Fruit fly (Drosophila melanogaster): ENCODE results near the gene MnM.

The MnM gene

dm6 chr3L:3143383-3143962 lies 34.9 kb downstream of the MnM start, which contains the start of the genes CG11537 and Alg2 (continued):
- TF ChIP-seq CG2199 (GFP tag; IDR thresholded peaks at IDR 0.05) (no peak), CG10147 (GFP tag; optimal IDR thresholded peaks at IDR 0.05) (no peak), CG10462 (GFP tag; optimal IDR thresholded peaks at IDR 0.05) (no peak), oc (tag; optimal IDR thresholded peaks at IDR 0.05) (no peak), inv (GFP tag; IDR thresholded peaks at IDR 0.05; ENCODE audit: partially characterized antibody) (no peak), gsb-n (tag; optimal IDR thresholded peaks at IDR 0.05) (no peak), Hr51 (GFP tag; optimal IDR thresholded peaks at IDR 0.05) (peak in 1 of 2 experiments; percentile 14), CG16863 (GFP tag; optimal IDR thresholded peaks at IDR 0.05) (no peak), odd (GFP tag; optimal IDR thresholded peaks at IDR 0.05) (no peak), cwo (GFP tag; optimal IDR thresholded peaks at IDR 0.05) (no peak), bsh (GFP tag; optimal IDR thresholded peaks at IDR 0.05) (peak in 1 of 2 experiments; percentile 7), CG11093 (GFP tag; IDR thresholded peaks at IDR 0.05) (no peak), Ets97D (GFP tag; optimal IDR thresholded peaks at IDR 0.05) (peak; percentile 3), D19A (tag; optimal IDR thresholded peaks at IDR 0.05) (peak; percentile 21), az2 (GFP tag; optimal IDR thresholded peaks at IDR 0.05) (peak; percentile 13), btn (GFP tag; optimal IDR thresholded peaks at IDR 0.05) (no peak), CG7839 (tag; optimal IDR thresholded peaks at IDR 0.05) (peak; percentile 21), Fer3 (tag; optimal IDR thresholded peaks at IDR 0.05) (peak; percentile 34), CG34422 (GFP tag; IDR thresholded peaks at IDR 0.05) (0 out of 3 replicates have a peak, but pooled peaks have one; percentile 39), gt (GFP tag; IDR thresholded peaks at IDR 0.05) (no peak), CG34224 (GFP tag; IDR thresholded peaks at IDR 0.05; ENCODE audit: partially characterized antibody) (no peak), HmgZ (tag; optimal IDR thresholded peaks at IDR 0.05) (no peak), kay (GFP tag; optimal IDR thresholded peaks at IDR 0.05) (no peak), trem (tag; optimal IDR thresholded peaks at IDR 0.05) (peak; percentile 81), CG13775 (GFP tag; optimal IDR thresholded peaks at IDR 0.05) (peak; percentile 25), PHDP (tag; optimal IDR thresholded peaks at IDR 0.05) (no peak), jumu (GFP tag; optimal IDR thresholded peaks at IDR 0.05) (no peak), Tbp (GFP tag; optimal IDR thresholded peaks at IDR 0.05) (peak; percentile 46), CG15073 (GFP tag; optimal IDR thresholded peaks at IDR 0.05) (no peak), insv (GFP tag; optimal IDR thresholded peaks at IDR 0.05) (peak in 1 of 2 experiments; percentile 6), HHEX (GFP tag; optimal IDR thresholded peaks at IDR 0.05) (peak; percentile 12), CG4404 (GFP tag; IDR thresholded peaks at IDR 0.05) (no peak), Camta (GFP tag; optimal IDR thresholded peaks at IDR 0.05) (no peak), CG16779 (GFP tag; IDR thresholded peaks at IDR 0.05) (no peak), Xrp1 (GFP tag; IDR thresholded peaks at IDR 0.05) (peak; percentile 17; the same call in 1 of the 2 replicates), her (GFP tag; optimal IDR thresholded peaks at IDR 0.05) (no peak), Med (GFP tag) (peak; percentile 29), MTF-1 (GFP tag; optimal IDR thresholded peaks at IDR 0.05; ENCODE audit: borderline replicate concordance) (no peak), Gsc (GFP tag; IDR thresholded peaks at IDR 0.05) (no peak), Blimp-1 (GFP tag; optimal IDR thresholded peaks at IDR 0.05) (peak; percentile 21), HmgD (GFP tag; optimal IDR thresholded peaks at IDR 0.05) (no peak), Dip3 (GFP tag; optimal IDR thresholded peaks at IDR 0.05) (no peak), CG9727 (GFP tag; optimal IDR thresholded peaks at IDR 0.05) (peak; percentile 39), CG10274 (GFP tag; optimal IDR thresholded peaks at IDR 0.05) (no peak), D (optimal IDR thresholded peaks at IDR 0.05) (no peak), D (GFP tag; optimal IDR thresholded peaks at IDR 0.05) (no peak), wdn (GFP tag; IDR thresholded peaks at IDR 0.05) (no peak), toy (GFP tag; IDR thresholded peaks at IDR 0.05) (no peak), sd (tag; optimal IDR thresholded peaks at IDR 0.05) (no peak), trh (GFP tag; optimal IDR thresholded peaks at IDR 0.05) (no peak), p53 (GFP tag; optimal IDR thresholded peaks at IDR 0.05) (no peak)
